Worm (Caenorhabditis elegans) whole organism, mixed stage, embryonic: Measurements from ENCODE around the gene srz-11.

Experiments
- blmp-1 ChIP-seq: fragments of 150-350 bp; optimal IDR thresholded peaks from 2 replicates; lab custom pipeline; 2014; ENCODE audit warnings: missing biosample characterization, missing genetic modification characterization
- drap-1 ChIP-seq: fragments of 200-800 bp; sonication (Bioruptor generic); optimal IDR thresholded peaks from 3 replicates; lab custom pipeline; 2018; ENCODE audit warnings: mild to moderate bottlenecking, missing genetic modification characterization, missing compliant biosample characterization
- lin-13 ChIP-seq: fragments of 150-350 bp; optimal IDR thresholded peaks from 2 replicates; lab custom pipeline; 2014; ENCODE audit warnings: missing biosample characterization, missing genetic modification characterization
- lin-32 ChIP-seq: fragments of 200-800 bp; sonication (Bioruptor generic); optimal IDR thresholded peaks from 2 replicates; lab custom pipeline; 2018; ENCODE audit warnings: mild to moderate bottlenecking, missing genetic modification characterization, missing compliant biosample characterization
- nhr-76 ChIP-seq: sonication (generic microtip); optimal IDR thresholded peaks from 2 replicates; lab custom pipeline; 2017; ENCODE audit warnings: missing biosample characterization, missing genetic modification characterization
- pha-4 ChIP-seq: fragments of 150-350 bp; optimal IDR thresholded peaks from 2 replicates; lab custom pipeline; 2018; ENCODE audit warnings: missing biosample characterization, missing genetic modification reagents, missing genetic modification characterization
- snpc-4 ChIP-seq: fragments of 150-350 bp; optimal IDR thresholded peaks from 2 replicates; lab custom pipeline; 2014; ENCODE audit warnings: missing biosample characterization, missing genetic modification characterization
- sptf-1 ChIP-seq: sonication (generic microtip); optimal IDR thresholded peaks from 2 replicates; lab custom pipeline; 2017; ENCODE audit warnings: mild to moderate bottlenecking, missing genetic modification characterization, moderate library complexity, missing compliant biosample characterization
- unc-120 ChIP-seq: sonication (generic microtip); optimal IDR thresholded peaks from 2 replicates; lab custom pipeline; 2017; ENCODE audit warnings: missing genetic modification characterization, missing compliant biosample characterization; ENCODE audit not compliant: poor library complexity, severe bottlenecking

- TF ChIP-seq blmp-1 (tag; lab: Kevin White, UChicago) (no peak), snpc-4 (tag; lab: Kevin White, UChicago) (no peak), lin-13 (tag; lab: Kevin White, UChicago) (peak; percentile 61), nhr-76 (tag; lab: Kevin White, UChicago) (no peak), pha-4 (tag; lab: Kevin White, UChicago) (peak; percentile 75), lin-32 (GFP tag; lab: Kevin White, UChicago) (peak; percentile 83), unc-120 (tag; lab: Kevin White, UChicago) (peak; percentile 94), drap-1 (GFP tag; lab: Kevin White, UChicago) (peak; percentile 99), sptf-1 (tag; lab: Kevin White, UChicago) (peak; percentile 93)
Observed at ce11 chrV:15190903-15191302, 28.0 kb downstream of the srz-11 start, which contains the start of gene Y75B12B.11.
